Worm (Caenorhabditis elegans): ENCODE data around the gene srh-264.
A peak's percentile ranks its signal among the peaks of the same experiment; 100 is the strongest.

Gene srh-264

ce11 chrV:15417822-15418221 is 3.9 kb downstream of the srh-264 start, which contains the start of gene T06E6.10:
Gene T06E6.10 (plus strand): TSS chrV:15418122.
- TF ChIP-seq blmp-1 (tag; optimal IDR thresholded peaks at IDR 0.05; ENCODE audit: insufficient read depth) (no peak), lin-39 (tag; optimal IDR thresholded peaks at IDR 0.05) (no peak), gmeb-1 (tag; optimal IDR thresholded peaks at IDR 0.05) (no peak), fos-1 (tag; optimal IDR thresholded peaks at IDR 0.05) (no peak), sem-4 (tag; optimal IDR thresholded peaks at IDR 0.05) (no peak), F13H6.1 (tag; optimal IDR thresholded peaks at IDR 0.05) (no peak), sma-3 (GFP tag; optimal IDR thresholded peaks at IDR 0.05) (no peak), lin-11 (tag; optimal IDR thresholded peaks at IDR 0.05) (no peak), nhr-25 (tag; optimal IDR thresholded peaks at IDR 0.05) (no peak), snpc-4 (tag; optimal IDR thresholded peaks at IDR 0.05) (no peak), crh-2 (tag; optimal IDR thresholded peaks at IDR 0.05) (no peak), dmd-4 (tag; optimal IDR thresholded peaks at IDR 0.05) (no peak), mbf-1 (tag; optimal IDR thresholded peaks at IDR 0.05) (no peak), alr-1 (tag; optimal IDR thresholded peaks at IDR 0.05) (no peak), nhr-12 (tag; optimal IDR thresholded peaks at IDR 0.05) (no peak)

- TF ChIP-seq unc-55 (GFP tag; optimal IDR thresholded peaks at IDR 0.05) (no peak), alr-1 (tag; optimal IDR thresholded peaks at IDR 0.05) (no peak), lsy-2 (tag; optimal IDR thresholded peaks at IDR 0.05) (no peak), zag-1 (tag; optimal IDR thresholded peaks at IDR 0.05) (no peak), nhr-21 (tag; optimal IDR thresholded peaks at IDR 0.05) (no peak), nhr-237 (tag; optimal IDR thresholded peaks at IDR 0.05) (no peak), Y55F3AM.14 (GFP tag; optimal IDR thresholded peaks at IDR 0.05) (no peak), nhr-12 (tag; optimal IDR thresholded peaks at IDR 0.05) (no peak), nhr-77 (tag; optimal IDR thresholded peaks at IDR 0.05) (no peak), egl-27 (tag; optimal IDR thresholded peaks at IDR 0.05) (no peak), gmeb-1 (tag; optimal IDR thresholded peaks at IDR 0.05) (no peak), sem-4 (tag; optimal IDR thresholded peaks at IDR 0.05) (no peak), ceh-16 (tag; optimal IDR thresholded peaks at IDR 0.05) (no peak), nhr-129 (tag; optimal IDR thresholded peaks at IDR 0.05) (no peak)
Observed at ce11 chrV:15423601-15424000, 9.7 kb downstream of the srh-264 start, which contains the start of gene fbxa-104. Gene fbxa-104 (minus strand): TSS chrV:15423683.

- TF ChIP-seq fos-1 (tag; optimal IDR thresholded peaks at IDR 0.05): peak; percentile 48
- no peak for TF ChIP-seq nhr-23 (tag; optimal IDR thresholded peaks at IDR 0.05)
Observed at ce11 chrV:15425368-15426091, 11.6 kb downstream of the srh-264 start, which contains the start of gene Y36E3A.2. Gene Y36E3A.2 (plus strand): TSS chrV:15426041.

ce11 chrV:15426944-15427343 is 13.0 kb downstream of the srh-264 start, which contains the start of gene fbxa-209:
Gene fbxa-209 (minus strand): TSS chrV:15427044.
- TF ChIP-seq unc-39 (tag; optimal IDR thresholded peaks at IDR 0.05) (no peak), ztf-1 (GFP tag; conservative IDR thresholded peaks at IDR 0.05) (no peak), mdl-1 (tag; optimal IDR thresholded peaks at IDR 0.05) (no peak), ZK546.5 (tag; optimal IDR thresholded peaks at IDR 0.05) (no peak), ceh-82 (tag; optimal IDR thresholded peaks at IDR 0.05) (no peak), lin-11 (tag; optimal IDR thresholded peaks at IDR 0.05) (no peak), F13H6.1 (tag; optimal IDR thresholded peaks at IDR 0.05) (no peak), alr-1 (tag; optimal IDR thresholded peaks at IDR 0.05) (no peak), mab-5 (tag; optimal IDR thresholded peaks at IDR 0.05) (no peak), nhr-10 (tag; optimal IDR thresholded peaks at IDR 0.05) (no peak), nhr-77 (tag; optimal IDR thresholded peaks at IDR 0.05) (no peak), gmeb-1 (tag; optimal IDR thresholded peaks at IDR 0.05) (no peak), C34F6.9 (tag; optimal IDR thresholded peaks at IDR 0.05) (no peak), blmp-1 (tag; optimal IDR thresholded peaks at IDR 0.05; ENCODE audit: insufficient read depth) (no peak), nhr-12 (tag; optimal IDR thresholded peaks at IDR 0.05) (no peak), ceh-16 (tag; optimal IDR thresholded peaks at IDR 0.05) (no peak), sma-9 (GFP tag; optimal IDR thresholded peaks at IDR 0.05) (no peak), sma-9 (tag; optimal IDR thresholded peaks at IDR 0.05) (no peak), unc-55 (GFP tag; optimal IDR thresholded peaks at IDR 0.05) (no peak), lin-39 (tag; optimal IDR thresholded peaks at IDR 0.05) (no peak), egl-27 (tag; optimal IDR thresholded peaks at IDR 0.05) (no peak)

Data from whole organism, L2 larva.